Worm (Caenorhabditis elegans) whole organism, L4 larva: ENCODE measurements around the gene R03H10.7.

Source experiments
- F37D6.2 ChIP-seq: sonication (generic microtip); optimal IDR thresholded peaks from 2 replicates; lab custom pipeline; 2016; ENCODE audit warnings: mild to moderate bottlenecking, missing genetic modification characterization, missing compliant biosample characterization
- Y75B8A.6 ChIP-seq: fragments of 200-800 bp; sonication (Bioruptor generic); IDR thresholded peaks from 2 replicates; pipeline ENCODE4 v1.3.6; 2022; ENCODE audit warnings: missing genetic modification reagents, missing genetic modification characterization, missing compliant biosample characterization
- ceh-82 ChIP-seq: sonication (generic microtip); optimal IDR thresholded peaks from 2 replicates; lab custom pipeline; 2017; ENCODE audit warnings: missing biosample characterization, missing genetic modification characterization
- nhr-102 ChIP-seq: sonication (generic microtip); optimal IDR thresholded peaks from 2 replicates; lab custom pipeline; 2016; ENCODE audit warnings: mild to moderate bottlenecking, missing genetic modification characterization, moderate library complexity, missing compliant biosample characterization
- snpc-4 ChIP-seq: fragments of 150-350 bp; optimal IDR thresholded peaks from 2 replicates; lab custom pipeline; 2014; ENCODE audit warnings: missing biosample characterization, missing genetic modification characterization
- unc-39 ChIP-seq: sonication (generic microtip); optimal IDR thresholded peaks from 2 replicates; lab custom pipeline; 2017; ENCODE audit warnings: missing biosample characterization, missing genetic modification characterization

ce11 chrII:4157817-4158216, 20.9 kb downstream of the R03H10.7 start:
- TF ChIP-seq ceh-82 (tag; lab: Kevin White, UChicago) (no peak), Y75B8A.6 (GFP tag; lab: Robert Waterston, UW) (no peak), snpc-4 (tag; lab: Kevin White, UChicago) (no peak), unc-39 (no peak), F37D6.2 (tag; lab: Kevin White, UChicago) (no peak), nhr-102 (tag; lab: Kevin White, UChicago) (no peak)
